Fruit fly (Drosophila melanogaster): ENCODE data around the gene CG17147.

CG17147 gene

dm6 chr3L:20241987-20242982, 18.6 kb downstream of the CG17147 start (continued):
- TF ChIP-seq ara (GFP tag; IDR thresholded peaks at IDR 0.05) (peak; percentile 43; the same call in 1 of the 2 replicates), CG2678 (tag; optimal IDR thresholded peaks at IDR 0.05) (peak; percentile 81), gt (GFP tag; IDR thresholded peaks at IDR 0.05) (no peak), H15 (GFP tag; IDR thresholded peaks at IDR 0.05) (peak; percentile 10; the same call in 1 of the 3 replicates), CG14014 (GFP tag; IDR thresholded peaks at IDR 0.05) (peak; percentile 43; the same call in 1 of the 2 replicates), her (GFP tag; optimal IDR thresholded peaks at IDR 0.05) (no peak), CG6683 (GFP tag; optimal IDR thresholded peaks at IDR 0.05) (peak; percentile 4), CG4617 (GFP tag; optimal IDR thresholded peaks at IDR 0.05; ENCODE audit: borderline replicate concordance) (no peak), crol (GFP tag; IDR thresholded peaks at IDR 0.05) (no peak), CG8924 (tag; optimal IDR thresholded peaks at IDR 0.05) (peak; percentile 64), unc-4 (GFP tag; IDR thresholded peaks at IDR 0.05; ENCODE audit: partially characterized antibody) (peak; percentile 69), CG12299 (tag; optimal IDR thresholded peaks at IDR 0.05) (peak; percentile 54), Ssrp (tag; optimal IDR thresholded peaks at IDR 0.05) (peak; percentile 60), CG7786 (GFP tag; optimal IDR thresholded peaks at IDR 0.05) (no peak), Doc3 (GFP tag; IDR thresholded peaks at IDR 0.05; ENCODE audit: partially characterized antibody) (peak; percentile 52), run (tag; optimal IDR thresholded peaks at IDR 0.05) (no peak), bbx (GFP tag; IDR thresholded peaks at IDR 0.05; ENCODE audit: partially characterized antibody) (peak; percentile 57), exex (tag; optimal IDR thresholded peaks at IDR 0.05) (no peak), CG9797 (GFP tag; optimal IDR thresholded peaks at IDR 0.05) (no peak), Dref (GFP tag; IDR thresholded peaks at IDR 0.05) (peak; percentile 65), ase (GFP tag; IDR thresholded peaks at IDR 0.05) (peak; percentile 62; the same call in 2 of the 3 replicates), Lpt (GFP tag; optimal IDR thresholded peaks at IDR 0.05) (no peak), sima (GFP tag; optimal IDR thresholded peaks at IDR 0.05) (no peak), CG2116 (GFP tag; optimal IDR thresholded peaks at IDR 0.05) (peak; percentile 31), Max (GFP tag; optimal IDR thresholded peaks at IDR 0.05) (peak; percentile 33), CG2712 (tag; optimal IDR thresholded peaks at IDR 0.05) (peak; percentile 53), CG3995 (GFP tag; optimal IDR thresholded peaks at IDR 0.05) (peak; percentile 11), CG12155 (GFP tag; optimal IDR thresholded peaks at IDR 0.05) (peak; percentile 62), CG3065 (GFP tag; optimal IDR thresholded peaks at IDR 0.05) (no peak), Hand (GFP tag; optimal IDR thresholded peaks at IDR 0.05) (peak; percentile 48), gsb-n (tag; optimal IDR thresholded peaks at IDR 0.05) (no peak), ato (GFP tag; IDR thresholded peaks at IDR 0.05; ENCODE audit: partially characterized antibody) (no peak), Dip3 (GFP tag; optimal IDR thresholded peaks at IDR 0.05) (no peak), dpn (GFP tag; optimal IDR thresholded peaks at IDR 0.05) (peak in 1 of 2 experiments; percentile 53), hth (optimal IDR thresholded peaks at IDR 0.05) (no peak), ranshi (GFP tag; IDR thresholded peaks at IDR 0.05) (peak; percentile 40; the same call in 1 of the 2 replicates), sr (GFP tag; IDR thresholded peaks at IDR 0.05) (peak; percentile 29; the same call in 1 of the 3 replicates), CG7928 (GFP tag; optimal IDR thresholded peaks at IDR 0.05) (peak; percentile 21), so (GFP tag; IDR thresholded peaks at IDR 0.05) (0 out of 3 replicates have a peak, but pooled peaks have one; percentile 45), Sin3A (optimal IDR thresholded peaks at IDR 0.05) (no peak), gcm2 (GFP tag; optimal IDR thresholded peaks at IDR 0.05) (no peak), CG3281 (GFP tag; optimal IDR thresholded peaks at IDR 0.05) (peak; percentile 64), Ptx1 (GFP tag; IDR thresholded peaks at IDR 0.05) (peak; percentile 50), Optix (GFP tag; IDR thresholded peaks at IDR 0.05) (no peak), row (GFP tag; IDR thresholded peaks at IDR 0.05) (peak; percentile 87), CG7963 (GFP tag; IDR thresholded peaks at IDR 0.05; ENCODE audit: partially characterized antibody) (no peak), kni (GFP tag; optimal IDR thresholded peaks at IDR 0.05) (no peak), Doc2 (GFP tag; IDR thresholded peaks at IDR 0.05) (no peak), CG32772 (GFP tag; IDR thresholded peaks at IDR 0.05) (peak; percentile 56)

Measured in whole organism, embryonic.